Fruit fly (Drosophila melanogaster): ENCODE results near the gene CG14907.

Gene CG14907

dm6 chr3R:16643591-16643990 lies 8.5 kb downstream of the CG14907 start, which contains the start of gene Arl6IP1:
Gene Arl6IP1, plus strand, starts transcription at chr3R:16643605.
- TF ChIP-seq CG17801 (GFP tag; optimal IDR thresholded peaks at IDR 0.05; ENCODE audit: partially characterized antibody), result peak; percentile 7

DNA sequence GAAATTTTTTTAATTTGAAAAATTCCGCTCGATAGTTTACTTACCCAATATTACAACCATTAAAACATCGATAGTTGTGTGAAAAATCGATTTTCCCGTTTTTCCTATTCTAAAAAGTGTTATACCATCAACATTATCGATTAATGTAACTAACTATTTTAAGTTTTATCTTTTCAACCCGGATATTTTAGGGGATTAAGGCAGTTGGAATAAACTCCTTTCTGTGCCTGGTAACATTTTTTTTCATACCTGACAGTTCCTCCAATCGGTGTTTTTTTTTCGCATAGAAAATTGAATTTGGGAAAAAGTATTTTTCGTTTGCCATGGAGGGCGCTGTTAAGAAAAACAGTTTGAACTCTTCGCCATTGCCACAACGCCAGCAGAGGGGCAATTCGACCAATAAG lies 12.1 kb downstream of the CG14907 start, which contains the start of gene nonA-l:
TSS of gene nonA-l (plus strand) at position 201 of the 404 bp plus-strand sequence.
- TF ChIP-seq CG17801 (GFP tag; optimal IDR thresholded peaks at IDR 0.05; ENCODE audit: partially characterized antibody), result no peak

DNA sequence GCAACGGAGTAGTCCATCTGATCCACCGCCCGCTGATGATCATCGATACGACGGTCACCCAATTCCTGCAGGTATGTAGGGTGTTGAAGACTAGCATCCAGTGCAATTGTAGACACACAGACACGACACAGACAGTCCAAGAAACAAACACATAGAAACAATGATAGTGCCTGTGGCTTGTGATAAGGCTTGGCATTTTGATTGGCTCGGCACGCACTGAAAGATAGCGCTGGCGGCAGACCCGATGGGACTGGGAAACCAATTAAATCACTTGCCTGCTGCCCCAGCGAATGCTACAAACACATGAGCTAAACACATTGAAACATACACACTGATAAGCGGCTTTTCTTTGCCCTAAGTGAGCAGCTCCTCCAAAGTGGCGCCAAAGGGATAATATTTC lies 19.4 kb downstream of the CG14907 start:
- no peak for TF ChIP-seq CG17801 (GFP tag; optimal IDR thresholded peaks at IDR 0.05; ENCODE audit: partially characterized antibody)

dm6 chr3R:16630564-16630963 lies 21.6 kb downstream of the CG14907 start:
- no peak for TF ChIP-seq CG17801 (GFP tag; optimal IDR thresholded peaks at IDR 0.05; ENCODE audit: partially characterized antibody)

dm6 chr3R:16626899-16627432 lies 25.2 kb downstream of the CG14907 start:
- no peak for TF ChIP-seq CG17801 (GFP tag; optimal IDR thresholded peaks at IDR 0.05; ENCODE audit: partially characterized antibody)

- no peak for TF ChIP-seq CG17801 (GFP tag; optimal IDR thresholded peaks at IDR 0.05; ENCODE audit: partially characterized antibody)
Measured at dm6 chr3R:16625844-16626430, 26.2 kb downstream of the CG14907 start.

dm6 chr3R:16624750-16625549 lies 27.2 kb downstream of the CG14907 start, which contains the start of gene Fas1:
Gene Fas1, plus strand, starts transcription at chr3R:16625238.
- no peak for TF ChIP-seq CG17801 (GFP tag; optimal IDR thresholded peaks at IDR 0.05; ENCODE audit: partially characterized antibody)

DNA sequence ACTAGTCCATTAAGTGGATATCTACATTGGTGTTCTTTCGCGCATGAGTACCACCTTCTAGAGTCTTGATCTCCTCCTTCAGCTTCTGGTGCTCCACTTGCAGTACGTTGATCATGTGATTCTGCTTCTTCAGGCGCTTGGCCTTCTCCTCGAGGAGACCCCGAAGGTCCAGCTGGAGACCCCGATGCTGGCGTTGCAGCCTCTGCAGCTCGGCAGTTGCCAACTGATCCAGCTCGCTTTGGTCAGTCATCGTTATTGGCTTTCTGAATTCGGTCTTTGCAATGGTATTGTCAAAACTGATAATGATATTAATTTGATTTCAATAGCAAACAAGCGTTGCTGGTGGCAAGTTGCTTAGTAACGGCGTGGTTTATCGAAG lies 27.8 kb downstream of the CG14907 start, which contains the start of gene Ccdc114:
TSS of gene Ccdc114 (minus strand) at position 347 of the 379 bp plus-strand sequence.
- no peak for TF ChIP-seq CG17801 (GFP tag; optimal IDR thresholded peaks at IDR 0.05; ENCODE audit: partially characterized antibody)

dm6 chr3R:16620478-16620877 lies 31.6 kb downstream of the CG14907 start, which contains the start of gene CG14893:
Gene CG14893, plus strand, starts transcription at chr3R:16620778.
- no peak for TF ChIP-seq CG17801 (GFP tag; optimal IDR thresholded peaks at IDR 0.05; ENCODE audit: partially characterized antibody)

DNA sequence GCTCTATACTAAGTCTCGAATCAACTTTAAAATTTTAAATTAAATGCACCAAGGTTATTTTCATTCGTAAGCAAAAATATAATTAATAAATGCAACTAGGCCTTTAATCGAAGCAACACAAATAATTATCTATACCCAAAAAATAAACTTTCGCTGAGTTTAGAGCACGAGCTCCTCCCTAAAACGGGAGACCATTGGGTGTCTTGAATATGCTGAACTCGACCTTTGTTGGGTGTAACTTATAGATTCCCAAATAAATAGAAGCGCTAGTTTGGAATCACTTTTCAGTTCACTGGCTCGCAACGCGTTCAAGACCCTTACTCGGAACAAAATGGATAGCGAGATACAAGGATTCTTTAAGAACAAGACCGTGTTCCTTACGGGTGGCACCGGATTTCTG lies 34.5 kb downstream of the CG14907 start, which contains the start of gene CG17560:
TSS of gene CG17560 (plus strand) at position 301 of the 400 bp plus-strand sequence.
- no peak for TF ChIP-seq CG17801 (GFP tag; optimal IDR thresholded peaks at IDR 0.05; ENCODE audit: partially characterized antibody)

- TF ChIP-seq CG17801 (GFP tag; optimal IDR thresholded peaks at IDR 0.05; ENCODE audit: partially characterized antibody), result no peak
Measured at dm6 chr3R:16615009-16615408, 37.1 kb downstream of the CG14907 start, which contains the start of gene CG17562. Gene CG17562, plus strand, starts transcription at chr3R:16615309.

DNA sequence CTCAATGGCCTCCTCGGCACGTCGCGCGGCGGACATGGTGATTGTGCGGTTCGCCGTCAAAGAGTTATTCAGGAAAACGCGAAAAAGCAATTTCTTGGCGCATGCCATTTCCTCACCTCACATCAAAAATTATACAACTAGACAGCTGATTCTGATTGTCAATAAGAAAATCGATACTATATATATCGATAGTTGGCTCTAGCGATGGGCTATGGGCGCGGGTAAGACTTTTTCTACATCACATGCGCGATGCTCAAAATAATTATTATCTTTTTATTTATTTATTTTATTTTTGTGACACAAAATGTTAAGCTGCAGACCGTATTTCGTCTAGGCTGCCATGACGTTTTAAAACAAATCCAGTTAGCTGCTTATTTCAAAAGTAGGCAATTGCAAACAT lies 37.9 kb downstream of the CG14907 start, which contains the start of gene CG10340:
TSS of gene CG10340 (minus strand) at position 151 of the 400 bp plus-strand sequence.
- no peak for TF ChIP-seq CG17801 (GFP tag; optimal IDR thresholded peaks at IDR 0.05; ENCODE audit: partially characterized antibody)

- TF ChIP-seq CG17801 (GFP tag; optimal IDR thresholded peaks at IDR 0.05; ENCODE audit: partially characterized antibody), result no peak
Measured at dm6 chr3R:16613300-16613699, 38.8 kb downstream of the CG14907 start, which contains the start of gene CG12783. Gene CG12783, minus strand, starts transcription at chr3R:16613400.

DNA sequence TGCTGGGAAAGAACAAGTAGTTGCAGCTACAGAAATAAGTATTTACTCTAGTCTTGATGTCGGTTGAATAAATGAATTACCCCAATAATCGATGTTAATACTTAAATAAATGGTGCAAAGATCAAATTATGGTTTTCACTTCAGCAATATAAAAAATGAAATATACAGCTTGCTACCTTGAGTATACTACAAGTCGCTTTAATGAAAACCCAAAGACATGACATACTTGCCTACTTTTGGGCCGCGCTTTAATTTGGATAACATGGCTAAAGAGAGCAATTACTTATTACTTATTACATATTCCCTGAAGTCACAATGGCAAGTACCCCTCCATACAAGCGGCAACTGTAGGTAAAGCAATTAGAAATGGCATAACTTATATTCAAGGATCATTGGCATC lies 40.9 kb downstream of the CG14907 start:
- TF ChIP-seq CG17801 (GFP tag; optimal IDR thresholded peaks at IDR 0.05; ENCODE audit: partially characterized antibody), result no peak

- TF ChIP-seq CG17801 (GFP tag; optimal IDR thresholded peaks at IDR 0.05; ENCODE audit: partially characterized antibody), result no peak
Measured at dm6 chr3R:16608920-16609319, 43.2 kb downstream of the CG14907 start, which contains the start of gene NPF. Gene NPF, plus strand, starts transcription at chr3R:16609220.

Data from ovary, adult (tissue).